Fruit fly (Drosophila melanogaster) whole organism, embryonic: ENCODE measurements around the gene DCP2.

Source experiments
- Atf6 ChIP-seq: fragments of 200-800 bp; sonication (Bioruptor generic); IDR thresholded peaks from 2 replicates; pipeline ENCODE4 v1.3.6; 2022; ENCODE audit warnings: missing biosample characterization, missing genetic modification characterization
- CG1024 ChIP-seq: fragments of 200-800 bp; sonication (Bioruptor generic); IDR thresholded peaks from 2 replicates; pipeline ENCODE4 v1.3.6; 2022; ENCODE audit warnings: missing biosample characterization, missing genetic modification characterization
- CG10959 ChIP-seq: fragments of 200-800 bp; sonication (Bioruptor generic); IDR thresholded peaks from 2 replicates; pipeline ENCODE4 v1.3.6; 2022; ENCODE audit warnings: missing biosample characterization, missing genetic modification characterization
- CG12155 ChIP-seq: fragments of 200-800 bp; sonication (Bioruptor generic); optimal IDR thresholded peaks from 3 replicates; lab custom pipeline; 2016; ENCODE audit warnings: missing biosample characterization, missing genetic modification characterization
- CG12219 ChIP-seq: fragments of 200-800 bp; sonication (Bioruptor generic); optimal IDR thresholded peaks from 3 replicates; lab custom pipeline; 2018; ENCODE audit warnings: missing biosample characterization, mild to moderate bottlenecking, missing genetic modification characterization
- CG14710 ChIP-seq: fragments of 200-800 bp; sonication (Bioruptor generic); optimal IDR thresholded peaks from 3 replicates; lab custom pipeline; 2019; ENCODE audit warnings: missing biosample characterization, mild to moderate bottlenecking, missing genetic modification characterization, moderate library complexity
- CG14965 ChIP-seq: fragments of 200-800 bp; sonication (Bioruptor generic); optimal IDR thresholded peaks from 2 replicates; lab custom pipeline; 2016; ENCODE audit warnings: missing biosample characterization, missing genetic modification characterization, borderline replicate concordance
- CG15073 ChIP-seq: fragments of 200-800 bp; sonication (Bioruptor generic); optimal IDR thresholded peaks from 2 replicates; lab custom pipeline; 2016; ENCODE audit warnings: missing biosample characterization, missing genetic modification characterization
- CG15601 ChIP-seq: fragments of 200-800 bp; sonication (Bioruptor generic); optimal IDR thresholded peaks from 3 replicates; lab custom pipeline; 2019; ENCODE audit warnings: missing biosample characterization, mild to moderate bottlenecking, missing genetic modification characterization, moderate library complexity
- CG17612 ChIP-seq: fragments of 200-800 bp; sonication (Bioruptor generic); IDR thresholded peaks from 2 replicates; pipeline ENCODE4 v1.3.6; 2022; ENCODE audit warnings: missing biosample characterization, missing genetic modification characterization
- CG1832 ChIP-seq: fragments of 200-800 bp; sonication (Bioruptor generic); optimal IDR thresholded peaks from 2 replicates; lab custom pipeline; 2017; ENCODE audit warnings: missing biosample characterization, mild to moderate bottlenecking, missing genetic modification characterization, inconsistent platforms
- CG2199 ChIP-seq: fragments of 200-800 bp; sonication (Bioruptor generic); IDR thresholded peaks from 3 replicates; pipeline ENCODE4 v1.3.6; 2022; ENCODE audit warnings: missing biosample characterization, missing genetic modification characterization
- CG3407 ChIP-seq: fragments of 200-800 bp; sonication (Bioruptor generic); optimal IDR thresholded peaks from 2 replicates; lab custom pipeline; 2018; ENCODE audit warnings: missing biosample characterization, mild to moderate bottlenecking, missing genetic modification characterization
- CG5953 ChIP-seq: fragments of 200-800 bp; sonication (Bioruptor generic); IDR thresholded peaks from 2 replicates; pipeline ENCODE4 v1.3.6; 2022; ENCODE audit warnings: missing biosample characterization, missing genetic modification characterization
- CG7357 ChIP-seq: fragments of 200-800 bp; sonication (Bioruptor generic); IDR thresholded peaks from 3 replicates; pipeline ENCODE4 v1.3.6; 2022; ENCODE audit warnings: missing biosample characterization, missing genetic modification characterization
- CG7928 ChIP-seq: fragments of 200-800 bp; sonication (Bioruptor generic); optimal IDR thresholded peaks from 2 replicates; lab custom pipeline; 2017; ENCODE audit warnings: missing biosample characterization, mild to moderate bottlenecking, missing genetic modification characterization
- CG8924 ChIP-seq: fragments of 200-800 bp; optimal IDR thresholded peaks from 3 replicates; lab custom pipeline; 2019; ENCODE audit warnings: missing biosample characterization, mild to moderate bottlenecking, missing genetic modification characterization, moderate library complexity
- Ets65A ChIP-seq: fragments of 200-800 bp; sonication (Bioruptor generic); peaks from one replicate; lab custom pipeline; 2016; ENCODE audit warnings: missing biosample characterization, missing genetic modification characterization
- HHEX ChIP-seq: fragments of 200-800 bp; sonication (Bioruptor generic); optimal IDR thresholded peaks from 3 replicates; lab custom pipeline; 2017; ENCODE audit warnings: missing biosample characterization, mild to moderate bottlenecking, missing genetic modification characterization, missing genetic modification reagents
- HLH3B ChIP-seq: fragments of 200-800 bp; sonication (Bioruptor generic); IDR thresholded peaks from 2 replicates; pipeline ENCODE4 v1.3.6; 2022; ENCODE audit warnings: missing biosample characterization, missing genetic modification characterization
- Hand ChIP-seq: fragments of 200-800 bp; sonication (Bioruptor generic); optimal IDR thresholded peaks from 2 replicates; lab custom pipeline; 2017; ENCODE audit warnings: mild to moderate bottlenecking, missing biosample characterization, missing genetic modification reagents, missing genetic modification characterization
- HmgD ChIP-seq: fragments of 200-800 bp; sonication (Bioruptor generic); optimal IDR thresholded peaks from 3 replicates; lab custom pipeline; 2016; ENCODE audit warnings: missing biosample characterization, missing genetic modification characterization
- HmgZ ChIP-seq: fragments of 200-800 bp; sonication (Bioruptor generic); optimal IDR thresholded peaks from 2 replicates; lab custom pipeline; 2018; ENCODE audit warnings: missing biosample characterization, mild to moderate bottlenecking, missing genetic modification characterization
- Hmr ChIP-seq: fragments of 200-800 bp; sonication (Bioruptor generic); optimal IDR thresholded peaks from 3 replicates; lab custom pipeline; 2017; ENCODE audit warnings: mild to moderate bottlenecking, missing biosample characterization, missing genetic modification reagents, missing genetic modification characterization
- MBD-R2 ChIP-seq: fragments of 200-800 bp; sonication (Bioruptor generic); IDR thresholded peaks from 2 replicates; pipeline ENCODE4 v1.3.6; 2022; ENCODE audit warnings: missing biosample characterization, missing genetic modification characterization
- MESR4 ChIP-seq: fragments of 200-800 bp; sonication (Bioruptor generic); optimal IDR thresholded peaks from 2 replicates; lab custom pipeline; 2018; ENCODE audit warnings: missing biosample characterization, mild to moderate bottlenecking, missing genetic modification characterization, moderate library complexity
- Med ChIP-seq: fragments of 200-800 bp; sonication (Bioruptor generic); peaks from one replicate; lab custom pipeline; 2016; ENCODE audit warnings: missing biosample characterization, missing genetic modification characterization, mild to moderate bottlenecking, inconsistent platforms, moderate library complexity
- NFAT ChIP-seq: fragments of 200-800 bp; sonication (Bioruptor generic); IDR thresholded peaks from 2 replicates; pipeline ENCODE4 v1.3.6; 2022; ENCODE audit warnings: missing biosample characterization, missing genetic modification characterization
- NfI ChIP-seq: fragments of 200-800 bp; sonication (Bioruptor generic); optimal IDR thresholded peaks from 3 replicates; lab custom pipeline; 2018; ENCODE audit warnings: missing biosample characterization, mild to moderate bottlenecking, missing genetic modification characterization, moderate library complexity
- Ravus ChIP-seq: fragments of 200-800 bp; sonication (Bioruptor generic); IDR thresholded peaks from 2 replicates; pipeline ENCODE4 v1.3.6; 2022; ENCODE audit warnings: missing biosample characterization, missing genetic modification characterization
- Side ChIP-seq: fragments of 200-800 bp; sonication (Bioruptor generic); optimal IDR thresholded peaks from 2 replicates; lab custom pipeline; 2016; ENCODE audit warnings: missing biosample characterization, missing genetic modification characterization
- Ssrp ChIP-seq: fragments of 200-800 bp; sonication (Bioruptor generic); optimal IDR thresholded peaks from 2 replicates; lab custom pipeline; 2018; ENCODE audit warnings: missing biosample characterization, mild to moderate bottlenecking, missing genetic modification characterization, moderate library complexity
- TFAM ChIP-seq: fragments of 200-800 bp; sonication (Bioruptor generic); optimal IDR thresholded peaks from 2 replicates; lab custom pipeline; 2017; ENCODE audit warnings: missing biosample characterization, missing genetic modification characterization, inconsistent platforms
- amos ChIP-seq: fragments of 200-800 bp; sonication (Bioruptor generic); IDR thresholded peaks from 2 replicates; pipeline ENCODE4 v1.3.6; 2022; ENCODE audit warnings: missing biosample characterization, missing genetic modification characterization; ENCODE audit not compliant: partially characterized antibody
- aop ChIP-seq: fragments of 200-800 bp; sonication (Bioruptor generic); IDR thresholded peaks from 2 replicates; pipeline ENCODE4 v1.3.6; 2022; ENCODE audit warnings: missing biosample characterization, missing genetic modification characterization
- ara ChIP-seq: fragments of 200-800 bp; sonication (Bioruptor generic); IDR thresholded peaks from 2 replicates; pipeline ENCODE4 v1.3.6; 2022; ENCODE audit warnings: missing biosample characterization, missing genetic modification characterization
- corto ChIP-seq: fragments of 200-800 bp; sonication (Bioruptor generic); optimal IDR thresholded peaks from 2 replicates; lab custom pipeline; 2016; ENCODE audit warnings: missing biosample characterization, mild to moderate bottlenecking, missing genetic modification characterization, moderate library complexity
- cwo ChIP-seq: fragments of 200-800 bp; sonication (Bioruptor generic); optimal IDR thresholded peaks from 3 replicates; lab custom pipeline; 2017; ENCODE audit warnings: missing biosample characterization, missing genetic modification characterization, mild to moderate bottlenecking, moderate library complexity, missing genetic modification reagents
- dmrt99B ChIP-seq: fragments of 200-800 bp; sonication (Bioruptor generic); optimal IDR thresholded peaks from 2 replicates; lab custom pipeline; 2018; ENCODE audit warnings: missing biosample characterization, mild to moderate bottlenecking, missing genetic modification characterization, moderate library complexity
- fd64A ChIP-seq: fragments of 200-800 bp; sonication (Bioruptor generic); optimal IDR thresholded peaks from 3 replicates; lab custom pipeline; 2018; ENCODE audit warnings: missing biosample characterization, mild to moderate bottlenecking, missing genetic modification characterization
- fd96Cb ChIP-seq: fragments of 200-800 bp; sonication (Bioruptor generic); optimal IDR thresholded peaks from 2 replicates; lab custom pipeline; 2018; ENCODE audit warnings: missing biosample characterization, mild to moderate bottlenecking, missing genetic modification characterization, moderate library complexity
- hbn ChIP-seq: fragments of 200-800 bp; sonication (Bioruptor generic); IDR thresholded peaks from 2 replicates; pipeline ENCODE4 v1.3.6; 2022; ENCODE audit warnings: missing biosample characterization, missing genetic modification characterization; ENCODE audit not compliant: partially characterized antibody
- inv ChIP-seq: fragments of 200-800 bp; sonication (Bioruptor generic); IDR thresholded peaks from 2 replicates; pipeline ENCODE4 v1.3.6; 2022; ENCODE audit warnings: missing biosample characterization, missing genetic modification characterization; ENCODE audit not compliant: partially characterized antibody
- kah ChIP-seq: fragments of 200-800 bp; sonication (Bioruptor generic); optimal IDR thresholded peaks from 2 replicates; lab custom pipeline; 2018; ENCODE audit warnings: missing biosample characterization, mild to moderate bottlenecking, missing genetic modification characterization
- onecut ChIP-seq: fragments of 200-800 bp; sonication (Bioruptor generic); IDR thresholded peaks from 2 replicates; pipeline ENCODE4 v1.3.6; 2022; ENCODE audit warnings: missing biosample characterization, missing genetic modification characterization
- pfk ChIP-seq: fragments of 200-800 bp; sonication (Bioruptor generic); optimal IDR thresholded peaks from 2 replicates; lab custom pipeline; 2018; ENCODE audit warnings: missing biosample characterization, mild to moderate bottlenecking, missing genetic modification characterization, moderate library complexity
- repo ChIP-seq: fragments of 200-800 bp; sonication (Bioruptor generic); optimal IDR thresholded peaks from 2 replicates; lab custom pipeline; 2016; ENCODE audit warnings: missing biosample characterization, missing genetic modification characterization
- slou ChIP-seq: fragments of 200-800 bp; sonication (Bioruptor generic); optimal IDR thresholded peaks from 3 replicates; lab custom pipeline; 2016; ENCODE audit warnings: missing biosample characterization, missing genetic modification characterization
- tin ChIP-seq: fragments of 200-800 bp; sonication (Bioruptor generic); optimal IDR thresholded peaks from 3 replicates; lab custom pipeline; 2016; ENCODE audit warnings: missing biosample characterization, missing genetic modification characterization
- zf30C ChIP-seq: fragments of 200-800 bp; sonication (Bioruptor generic); optimal IDR thresholded peaks from 3 replicates; lab custom pipeline; 2018; ENCODE audit warnings: missing biosample characterization, mild to moderate bottlenecking, missing genetic modification characterization

The DCP2 gene

dm6 chr3L:15826985-15827635 lies 887 bp upstream of the DCP2 start (continued):
- no peak for TF ChIP-seq pfk
- TF ChIP-seq CG2199 (GFP tag; lab: Robert Waterston, UW): peak; percentile 40; the same call in 1 of the 3 replicates
- TF ChIP-seq Ssrp (tag; lab: Kevin White, UChicago): peak; percentile 74
- no peak for TF ChIP-seq slou
- peak; percentile 60 for TF ChIP-seq CG12219 (GFP tag; lab: Kevin White, UChicago)
- TF ChIP-seq cwo (GFP tag; lab: Kevin White, UChicago): peak; percentile 90
- TF ChIP-seq tin: peak; percentile 55
- peak; percentile 84 for TF ChIP-seq NfI (GFP tag; lab: Kevin White, UChicago)
- peak; percentile 36; the same call in 1 of the 2 replicates for TF ChIP-seq MBD-R2 (GFP tag; lab: Robert Waterston, UW)
- TF ChIP-seq CG15073 (GFP tag; lab: Kevin White, UChicago): no peak
- peak; percentile 93 for TF ChIP-seq Hmr (GFP tag; lab: Kevin White, UChicago)
- TF ChIP-seq onecut: peak; percentile 67
- TF ChIP-seq Atf6 (GFP tag; lab: Robert Waterston, UW): peak; percentile 62
- TF ChIP-seq corto (GFP tag; lab: Kevin White, UChicago): no peak
- peak; percentile 47 for TF ChIP-seq CG14710 (tag; lab: Kevin White, UChicago)
- no peak for TF ChIP-seq CG1024
- no peak for TF ChIP-seq CG10959 (GFP tag; lab: Robert Waterston, UW)
- TF ChIP-seq inv (GFP tag; lab: Robert Waterston, UW): no peak
- no peak for TF ChIP-seq fd64A
- TF ChIP-seq aop (GFP tag; lab: Robert Waterston, UW): no peak
- TF ChIP-seq CG7357 (GFP tag; lab: Robert Waterston, UW): no peak; the same call in 2 of the 3 replicates
- peak; percentile 39 for TF ChIP-seq HmgD
- no peak for TF ChIP-seq CG1832
- peak; percentile 90 for TF ChIP-seq Hand (GFP tag; lab: Kevin White, UChicago)
- TF ChIP-seq Side (GFP tag; lab: Kevin White, UChicago): peak; percentile 35
- peak; percentile 75 for TF ChIP-seq CG15601
- no peak for TF ChIP-seq zf30C (GFP tag; lab: Kevin White, UChicago)
- peak; percentile 8; the same call in 1 of the 2 replicates for TF ChIP-seq hbn (GFP tag; lab: Robert Waterston, UW)
- peak; percentile 72 for TF ChIP-seq fd96Cb
- peak; percentile 64; the same call in 1 of the 2 replicates for TF ChIP-seq HLH3B
- peak; percentile 88 for TF ChIP-seq dmrt99B (tag; lab: Kevin White, UChicago)
- peak; percentile 65 for TF ChIP-seq HmgZ (tag; lab: Kevin White, UChicago)
- TF ChIP-seq HHEX (GFP tag; lab: Kevin White, UChicago): peak; percentile 87
- TF ChIP-seq CG5953 (GFP tag; lab: Robert Waterston, UW): no peak
- TF ChIP-seq ara: no peak
- no peak for TF ChIP-seq CG7928 (GFP tag; lab: Kevin White, UChicago)
- peak; percentile 78 for TF ChIP-seq NFAT
- peak; percentile 87 for TF ChIP-seq Med (GFP tag; lab: Kevin White, UChicago)
- peak; percentile 80 for TF ChIP-seq Ets65A (GFP tag; lab: Kevin White, UChicago)
- TF ChIP-seq repo (GFP tag; lab: Kevin White, UChicago): peak; percentile 35
- TF ChIP-seq CG12155 (GFP tag; lab: Kevin White, UChicago): peak; percentile 56
- TF ChIP-seq Ravus (GFP tag; lab: Robert Waterston, UW): no peak
- TF ChIP-seq MESR4: peak; percentile 99
- peak; percentile 58 for TF ChIP-seq CG3407 (GFP tag; lab: Kevin White, UChicago)
- TF ChIP-seq TFAM (GFP tag; lab: Kevin White, UChicago): no peak
- TF ChIP-seq CG8924 (tag; lab: Kevin White, UChicago): peak; percentile 89
- TF ChIP-seq CG17612 (GFP tag; lab: Robert Waterston, UW): peak; percentile 54
- TF ChIP-seq amos (GFP tag; lab: Robert Waterston, UW): no peak
- TF ChIP-seq kah: peak; percentile 55
- no peak for TF ChIP-seq CG14965 (GFP tag; lab: Kevin White, UChicago)
